Fruit fly (Drosophila melanogaster) whole organism, embryonic: ENCODE measurements around the gene saturn.
A peak's percentile ranks its signal among the peaks of the same experiment; 100 is the strongest.

Experiments
- Aef1 ChIP-seq: fragments of 200-800 bp; sonication (Bioruptor generic); IDR thresholded peaks from 3 replicates; pipeline ENCODE4 v1.3.6; 2022; ENCODE audit warnings: missing biosample characterization, missing genetic modification characterization
- CG10979 ChIP-seq: fragments of 200-800 bp; sonication (Bioruptor generic); optimal IDR thresholded peaks from 2 replicates; lab custom pipeline; 2018; ENCODE audit warnings: missing biosample characterization, mild to moderate bottlenecking, missing genetic modification characterization, moderate library complexity
- CG11247 ChIP-seq: fragments of 200-800 bp; sonication (Bioruptor generic); IDR thresholded peaks from 2 replicates; pipeline ENCODE4 v1.3.6; 2022; ENCODE audit warnings: missing biosample characterization, missing genetic modification characterization
- CG12659 ChIP-seq: fragments of 200-800 bp; sonication (Bioruptor generic); optimal IDR thresholded peaks from 3 replicates; lab custom pipeline; 2017; ENCODE audit warnings: mild to moderate bottlenecking, missing biosample characterization, missing genetic modification reagents, missing genetic modification characterization
- CG14710 ChIP-seq: fragments of 200-800 bp; sonication (Bioruptor generic); optimal IDR thresholded peaks from 3 replicates; lab custom pipeline; 2019; ENCODE audit warnings: missing biosample characterization, mild to moderate bottlenecking, missing genetic modification characterization, moderate library complexity
- CG17385 ChIP-seq: fragments of 200-800 bp; sonication (Bioruptor generic); optimal IDR thresholded peaks from 3 replicates; lab custom pipeline; 2018; ENCODE audit warnings: missing biosample characterization, mild to moderate bottlenecking, missing genetic modification characterization
- CG18476 ChIP-seq: fragments of 200-800 bp; sonication (Bioruptor generic); optimal IDR thresholded peaks from 2 replicates; lab custom pipeline; 2016; ENCODE audit warnings: missing biosample characterization, mild to moderate bottlenecking, missing genetic modification characterization
- CG18619 ChIP-seq: fragments of 200-800 bp; sonication (Bioruptor generic); optimal IDR thresholded peaks from 3 replicates; lab custom pipeline; 2017; ENCODE audit warnings: missing biosample characterization, mild to moderate bottlenecking, missing genetic modification characterization
- CG2116 ChIP-seq: fragments of 200-800 bp; sonication (Bioruptor generic); optimal IDR thresholded peaks from 3 replicates; lab custom pipeline; 2018; ENCODE audit warnings: missing biosample characterization, mild to moderate bottlenecking, missing genetic modification characterization
- CG2129 ChIP-seq: fragments of 200-800 bp; sonication (Bioruptor generic); IDR thresholded peaks from 2 replicates; pipeline ENCODE4 v1.3.6; 2022; ENCODE audit warnings: missing biosample characterization, missing genetic modification characterization; ENCODE audit not compliant: partially characterized antibody
- CG34224 ChIP-seq: fragments of 200-800 bp; sonication (Bioruptor generic); IDR thresholded peaks from 3 replicates; pipeline ENCODE4 v1.3.6; 2022; ENCODE audit warnings: missing biosample characterization, missing genetic modification characterization; ENCODE audit not compliant: partially characterized antibody
- CG4360 ChIP-seq: fragments of 200-800 bp; sonication (Bioruptor generic); IDR thresholded peaks from 2 replicates; pipeline ENCODE4 v1.3.6; 2022; ENCODE audit warnings: missing biosample characterization, missing genetic modification characterization
- CG4854 ChIP-seq: fragments of 200-800 bp; sonication (Bioruptor generic); optimal IDR thresholded peaks from 2 replicates; lab custom pipeline; 2016; ENCODE audit warnings: missing biosample characterization, missing genetic modification characterization, inconsistent platforms
- CG5245 ChIP-seq: fragments of 200-800 bp; sonication (Bioruptor generic); optimal IDR thresholded peaks from 3 replicates; lab custom pipeline; 2016; ENCODE audit warnings: missing biosample characterization, missing genetic modification characterization
- CG6175 ChIP-seq: fragments of 200-800 bp; sonication (Bioruptor generic); IDR thresholded peaks from 3 replicates; pipeline ENCODE4 v1.3.6; 2022; ENCODE audit warnings: missing biosample characterization, missing genetic modification characterization
- CG6689 ChIP-seq: fragments of 200-800 bp; sonication (Bioruptor generic); IDR thresholded peaks from 2 replicates; pipeline ENCODE4 v1.3.6; 2022; ENCODE audit warnings: missing biosample characterization, missing genetic modification characterization
- CG8359 ChIP-seq: fragments of 200-800 bp; sonication (Bioruptor generic); optimal IDR thresholded peaks from 2 replicates; lab custom pipeline; 2017; ENCODE audit warnings: missing biosample characterization, mild to moderate bottlenecking, missing genetic modification characterization, borderline replicate concordance
- Dbx ChIP-seq: fragments of 200-800 bp; sonication (Bioruptor generic); IDR thresholded peaks from 3 replicates; pipeline ENCODE4 v1.3.6; 2022; ENCODE audit warnings: missing biosample characterization, missing genetic modification characterization
- Dip3 ChIP-seq: fragments of 200-800 bp; sonication (Bioruptor generic); optimal IDR thresholded peaks from 3 replicates; lab custom pipeline; 2016; ENCODE audit warnings: missing biosample characterization, missing genetic modification characterization
- Elba2 ChIP-seq: fragments of 200-800 bp; sonication (Bioruptor generic); optimal IDR thresholded peaks from 3 replicates; lab custom pipeline; 2016; ENCODE audit warnings: missing biosample characterization, missing genetic modification characterization
- Hand ChIP-seq: fragments of 200-800 bp; sonication (Bioruptor generic); optimal IDR thresholded peaks from 2 replicates; lab custom pipeline; 2017; ENCODE audit warnings: mild to moderate bottlenecking, missing biosample characterization, missing genetic modification reagents, missing genetic modification characterization
- Hmx ChIP-seq: fragments of 200-800 bp; sonication (Bioruptor generic); optimal IDR thresholded peaks from 2 replicates; lab custom pipeline; 2016; ENCODE audit warnings: missing biosample characterization, missing genetic modification characterization
- Hr3 ChIP-seq: fragments of 200-800 bp; sonication (Bioruptor generic); optimal IDR thresholded peaks from 3 replicates; lab custom pipeline; 2016; ENCODE audit warnings: missing biosample characterization, missing genetic modification characterization
- MBD-R2 ChIP-seq: fragments of 200-800 bp; sonication (Bioruptor generic); IDR thresholded peaks from 2 replicates; pipeline ENCODE4 v1.3.6; 2022; ENCODE audit warnings: missing biosample characterization, missing genetic modification characterization
- MESR4 ChIP-seq: fragments of 200-800 bp; sonication (Bioruptor generic); optimal IDR thresholded peaks from 2 replicates; lab custom pipeline; 2018; ENCODE audit warnings: missing biosample characterization, mild to moderate bottlenecking, missing genetic modification characterization, moderate library complexity
- Oaz ChIP-seq: fragments of 200-800 bp; sonication (Bioruptor generic); IDR thresholded peaks from 2 replicates; pipeline ENCODE4 v1.3.6; 2022; ENCODE audit warnings: missing biosample characterization, missing genetic modification characterization
- Optix ChIP-seq: fragments of 200-800 bp; sonication (Bioruptor generic); IDR thresholded peaks from 3 replicates; pipeline ENCODE4 v1.3.6; 2022; ENCODE audit warnings: missing biosample characterization, missing genetic modification characterization
- TFAM ChIP-seq: fragments of 200-800 bp; sonication (Bioruptor generic); optimal IDR thresholded peaks from 2 replicates; lab custom pipeline; 2017; ENCODE audit warnings: missing biosample characterization, missing genetic modification characterization, inconsistent platforms
- abd-A ChIP-seq: fragments of 200-800 bp; sonication (Bioruptor generic); optimal IDR thresholded peaks from 3 replicates; lab custom pipeline; 2019; ENCODE audit warnings: missing biosample characterization, mild to moderate bottlenecking, missing genetic modification characterization, moderate library complexity
- bsh ChIP-seq, 2 experiments: fragments of 200-800 bp; sonication (Bioruptor generic); optimal IDR thresholded peaks; 2 replicates each; lab custom pipeline; 2017 to 2018; ENCODE audit warnings: mild to moderate bottlenecking in 2 of 2, missing biosample characterization in 2 of 2, missing genetic modification characterization in 2 of 2, moderate library complexity in 1 of 2
- da ChIP-seq: fragments of 200-800 bp; sonication (Bioruptor generic); optimal IDR thresholded peaks from 2 replicates; lab custom pipeline; 2016; ENCODE audit warnings: missing biosample characterization, missing genetic modification characterization
- emc ChIP-seq: fragments of 200-800 bp; sonication (Bioruptor generic); optimal IDR thresholded peaks from 2 replicates; lab custom pipeline; 2016; ENCODE audit warnings: missing biosample characterization, missing genetic modification characterization
- en ChIP-seq: fragments of 200-800 bp; sonication (Bioruptor generic); optimal IDR thresholded peaks from 2 replicates; lab custom pipeline; 2016; ENCODE audit warnings: missing biosample characterization, missing genetic modification characterization
- gce ChIP-seq: fragments of 200-800 bp; sonication (Bioruptor generic); IDR thresholded peaks from 3 replicates; pipeline ENCODE4 v1.3.6; 2022; ENCODE audit warnings: missing biosample characterization, missing genetic modification characterization
- gcm2 ChIP-seq: fragments of 200-800 bp; sonication (Bioruptor generic); optimal IDR thresholded peaks from 2 replicates; lab custom pipeline; 2016; ENCODE audit warnings: missing biosample characterization, missing genetic modification characterization
- grau ChIP-seq: fragments of 200-800 bp; optimal IDR thresholded peaks from 3 replicates; lab custom pipeline; 2019; ENCODE audit warnings: missing biosample characterization, mild to moderate bottlenecking, missing genetic modification characterization, moderate library complexity
- gsb-n ChIP-seq: fragments of 200-800 bp; sonication (Bioruptor generic); optimal IDR thresholded peaks from 3 replicates; lab custom pipeline; 2018; ENCODE audit warnings: missing biosample characterization, mild to moderate bottlenecking, missing genetic modification characterization
- gt ChIP-seq: fragments of 200-800 bp; sonication (Bioruptor generic); IDR thresholded peaks from 2 replicates; pipeline ENCODE4 v1.3.6; 2022; ENCODE audit warnings: missing biosample characterization, missing genetic modification characterization
- ind ChIP-seq: fragments of 200-800 bp; sonication (Bioruptor generic); optimal IDR thresholded peaks from 3 replicates; lab custom pipeline; 2016; ENCODE audit warnings: missing biosample characterization, missing genetic modification characterization
- ken ChIP-seq: fragments of 200-800 bp; sonication (Bioruptor generic); IDR thresholded peaks from 3 replicates; pipeline ENCODE4 v1.3.6; 2022; ENCODE audit warnings: missing biosample characterization, missing genetic modification characterization
- slbo ChIP-seq: fragments of 200-800 bp; sonication (Bioruptor generic); IDR thresholded peaks from 2 replicates; pipeline ENCODE4 v1.3.6; 2022; ENCODE audit warnings: missing biosample characterization, missing genetic modification characterization
- sna ChIP-seq: fragments of 200-800 bp; sonication (Bioruptor generic); IDR thresholded peaks from 2 replicates; pipeline ENCODE4 v1.3.6; 2022; ENCODE audit warnings: missing biosample characterization, missing genetic modification characterization; ENCODE audit not compliant: partially characterized antibody
- sqz ChIP-seq: fragments of 200-800 bp; sonication (Bioruptor generic); optimal IDR thresholded peaks from 3 replicates; lab custom pipeline; 2018; ENCODE audit warnings: missing biosample characterization, mild to moderate bottlenecking, missing genetic modification characterization
- sug ChIP-seq: fragments of 200-800 bp; optimal IDR thresholded peaks from 2 replicates; lab custom pipeline; 2019; ENCODE audit warnings: missing biosample characterization, mild to moderate bottlenecking, missing genetic modification characterization, moderate library complexity
- tgo ChIP-seq: fragments of 200-800 bp; sonication (Bioruptor generic); IDR thresholded peaks from 3 replicates; pipeline ENCODE4 v1.3.6; 2022; ENCODE audit warnings: missing biosample characterization, missing genetic modification characterization
- ttk ChIP-seq: fragments of 200-800 bp; sonication (Bioruptor generic); IDR thresholded peaks from 2 replicates; pipeline ENCODE4 v2.1.2; 2022; ENCODE audit warnings: missing biosample characterization, missing genetic modification characterization
- unc-4 ChIP-seq: fragments of 200-800 bp; sonication (Bioruptor generic); IDR thresholded peaks from 2 replicates; pipeline ENCODE4 v1.3.6; 2022; ENCODE audit warnings: missing biosample characterization, missing genetic modification characterization; ENCODE audit not compliant: partially characterized antibody
- zen ChIP-seq: fragments of 200-800 bp; sonication (Bioruptor generic); optimal IDR thresholded peaks from 3 replicates; lab custom pipeline; 2018; ENCODE audit warnings: missing biosample characterization, mild to moderate bottlenecking, missing genetic modification characterization, moderate library complexity
- zen2 ChIP-seq: fragments of 200-800 bp; sonication (Bioruptor generic); IDR thresholded peaks from 3 replicates; pipeline ENCODE4 v1.3.6; 2022; ENCODE audit warnings: missing biosample characterization, missing genetic modification characterization; ENCODE audit not compliant: partially characterized antibody
- zfh1 ChIP-seq: fragments of 200-800 bp; sonication (Bioruptor generic); IDR thresholded peaks from 3 replicates; pipeline ENCODE4 v1.3.6; 2022; ENCODE audit warnings: missing biosample characterization, missing genetic modification characterization

saturn gene

DNA sequence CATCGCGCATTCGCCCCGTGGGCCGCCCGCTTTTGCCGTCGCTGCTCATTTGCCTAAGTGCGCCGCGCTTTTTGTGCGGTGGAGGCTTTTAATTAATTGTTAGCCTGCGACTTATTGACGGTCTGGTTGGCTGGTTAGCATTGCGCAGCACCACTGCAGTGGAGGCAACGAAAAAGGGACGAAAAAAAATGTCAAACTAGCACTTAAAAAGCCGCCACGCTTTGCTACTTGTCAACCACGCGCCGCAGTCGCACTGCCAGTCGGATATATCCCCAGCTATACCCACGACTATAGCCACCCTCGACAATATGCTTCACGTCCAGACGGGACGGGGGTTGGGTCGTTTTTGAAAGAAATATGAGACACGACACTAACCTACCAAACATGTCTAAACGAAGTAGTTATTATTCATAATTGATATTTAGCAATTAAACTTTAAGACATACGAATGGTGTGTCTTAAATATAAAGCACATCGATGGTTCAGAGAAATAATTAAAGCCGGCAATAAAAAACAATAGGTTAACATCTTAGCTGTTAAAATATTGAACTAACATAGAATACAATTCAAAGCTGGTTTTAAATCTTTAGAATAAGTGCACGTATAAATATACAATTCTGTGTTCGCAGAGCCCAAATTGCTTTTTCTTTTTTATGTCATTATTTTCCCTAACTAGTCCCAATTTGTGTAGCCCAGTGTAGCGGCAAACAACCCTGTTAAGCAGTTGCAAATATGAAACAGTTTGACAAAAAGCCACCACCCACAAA, 30.8 kb upstream of the saturn start (continued):
- TF ChIP-seq CG17385 (peak; percentile 71), gcm2 (GFP tag; lab: Kevin White, UChicago) (no peak), Elba2 (GFP tag; lab: Kevin White, UChicago) (no peak), MESR4 (GFP tag; lab: Kevin White, UChicago) (no peak), Hand (GFP tag; lab: Kevin White, UChicago) (no peak), unc-4 (no peak), Hmx (GFP tag; lab: Kevin White, UChicago) (no peak), sug (tag; lab: Kevin White, UChicago) (no peak), Hr3 (GFP tag; lab: Kevin White, UChicago) (no peak), ind (no peak), gt (GFP tag; lab: Robert Waterston, UW) (no peak), CG11247 (no peak), emc (no peak), CG18619 (GFP tag; lab: Kevin White, UChicago) (peak; percentile 49), Dbx (GFP tag; lab: Robert Waterston, UW) (no peak), abd-A (no peak), Oaz (GFP tag; lab: Robert Waterston, UW) (no peak), MBD-R2 (no peak), TFAM (GFP tag; lab: Kevin White, UChicago) (no peak), zen (tag; lab: Kevin White, UChicago) (no peak), slbo (GFP tag; lab: Robert Waterston, UW) (no peak), CG34224 (GFP tag; lab: Robert Waterston, UW) (no peak), ttk (GFP tag; lab: Robert Waterston, UW) (no peak), CG6175 (no peak), gsb-n (tag; lab: Kevin White, UChicago) (peak; percentile 18), CG18476 (peak; percentile 34), zen2 (GFP tag; lab: Robert Waterston, UW) (no peak), CG4854 (GFP tag; lab: Kevin White, UChicago) (no peak), Dip3 (GFP tag; lab: Kevin White, UChicago) (no peak), CG5245 (GFP tag; lab: Kevin White, UChicago) (no peak), CG12659 (GFP tag; lab: Kevin White, UChicago) (peak; percentile 66), Optix (GFP tag; lab: Robert Waterston, UW) (no peak), CG10979 (tag; lab: Kevin White, UChicago) (peak; percentile 74), CG14710 (tag; lab: Kevin White, UChicago) (peak; percentile 69), da (no peak), CG2116 (GFP tag; lab: Kevin White, UChicago) (no peak), ken (no peak), grau (tag; lab: Kevin White, UChicago) (peak; percentile 75), CG6689 (GFP tag; lab: Robert Waterston, UW) (no peak), Aef1 (GFP tag; lab: Robert Waterston, UW) (no peak), gce (GFP tag; lab: Robert Waterston, UW) (no peak), bsh (GFP tag; optimal IDR thresholded peaks at IDR 0.05; lab: Kevin White, UChicago) (peak in 1 of 2 experiments; percentile 56), CG4360 (GFP tag; lab: Robert Waterston, UW) (no peak), en (no peak), tgo (no peak), sqz (peak; percentile 23), sna (GFP tag; lab: Robert Waterston, UW) (no peak), CG2129 (GFP tag; lab: Robert Waterston, UW) (no peak), zfh1 (no peak), CG8359 (no peak)
